Worm (Caenorhabditis elegans) whole organism, L4 larva: ENCODE results near the gene fbxa-139.
A peak's percentile ranks its signal among the peaks of the same experiment; 100 is the strongest.

Experiments
- F26F4.8 ChIP-seq: fragments of 200-800 bp; sonication (Bioruptor generic); conservative IDR thresholded peaks from 2 replicates; pipeline ENCODE4 v1.3.6; 2022; ENCODE audit warnings: missing genetic modification characterization, missing compliant biosample characterization
- T20F7.1 ChIP-seq: fragments of 200-800 bp; sonication (Bioruptor generic); optimal IDR thresholded peaks from 2 replicates; lab custom pipeline; 2018; ENCODE audit warnings: mild to moderate bottlenecking, missing genetic modification characterization, missing compliant biosample characterization
- T26A8.4 ChIP-seq: fragments of 200-800 bp; sonication (Bioruptor generic); IDR thresholded peaks from 2 replicates; pipeline ENCODE4 v1.3.6; 2022; ENCODE audit warnings: missing genetic modification characterization, missing compliant biosample characterization
- Y48G9A.11 ChIP-seq: fragments of 200-800 bp; sonication (Bioruptor generic); IDR thresholded peaks from 2 replicates; pipeline ENCODE4 v1.3.6; 2022; ENCODE audit warnings: missing genetic modification reagents, missing genetic modification characterization, missing compliant biosample characterization
- Y5F2A.4 ChIP-seq: fragments of 200-800 bp; sonication (Bioruptor generic); optimal IDR thresholded peaks from 2 replicates; lab custom pipeline; 2018; ENCODE audit warnings: mild to moderate bottlenecking, missing genetic modification characterization, missing compliant biosample characterization
- Y75B8A.6 ChIP-seq: fragments of 200-800 bp; sonication (Bioruptor generic); IDR thresholded peaks from 2 replicates; pipeline ENCODE4 v1.3.6; 2022; ENCODE audit warnings: missing genetic modification reagents, missing genetic modification characterization, missing compliant biosample characterization
- ZK337.2 ChIP-seq: fragments of 200-800 bp; sonication (Bioruptor generic); IDR thresholded peaks from 2 replicates; pipeline ENCODE4 v1.3.6; 2022; ENCODE audit warnings: missing genetic modification reagents, missing genetic modification characterization, missing compliant biosample characterization
- ZK546.5 ChIP-seq, 2 experiments: sonication (generic microtip); optimal IDR thresholded peaks; 2 replicates each; lab custom pipeline; 2017; ENCODE audit warnings: missing biosample characterization in 2 of 2, missing genetic modification characterization in 2 of 2
- attf-4 ChIP-seq: sonication (generic microtip); optimal IDR thresholded peaks from 3 replicates; lab custom pipeline; 2017; ENCODE audit warnings: missing biosample characterization, missing genetic modification characterization
- ceh-44 ChIP-seq: fragments of 200-800 bp; sonication (Bioruptor generic); IDR thresholded peaks from 2 replicates; pipeline ENCODE4 v1.3.6; 2022; ENCODE audit warnings: missing genetic modification reagents, missing genetic modification characterization, missing compliant biosample characterization
- ceh-62 ChIP-seq: sonication (generic microtip); optimal IDR thresholded peaks from 2 replicates; lab custom pipeline; 2017; ENCODE audit warnings: missing biosample characterization, missing genetic modification characterization
- ctbp-1 ChIP-seq: fragments of 200-800 bp; sonication (Bioruptor generic); IDR thresholded peaks from 2 replicates; pipeline ENCODE4 v1.3.6; 2022; ENCODE audit warnings: missing genetic modification reagents, missing genetic modification characterization, missing compliant biosample characterization
- daf-19 ChIP-seq: fragments of 200-800 bp; sonication (Bioruptor generic); conservative IDR thresholded peaks from 2 replicates; pipeline ENCODE4 v1.3.6; 2022; ENCODE audit warnings: missing genetic modification characterization, missing compliant biosample characterization
- dmd-6 ChIP-seq: fragments of 200-800 bp; sonication (Bioruptor generic); IDR thresholded peaks from 2 replicates; pipeline ENCODE4 v1.3.6; 2022; ENCODE audit warnings: missing genetic modification reagents, missing genetic modification characterization, missing compliant biosample characterization
- dmd-8 ChIP-seq: fragments of 200-800 bp; sonication (Bioruptor generic); IDR thresholded peaks from 2 replicates; pipeline ENCODE4 v1.3.6; 2022; ENCODE audit warnings: missing genetic modification characterization, missing compliant biosample characterization
- duxl-1 ChIP-seq: sonication (generic microtip); optimal IDR thresholded peaks from 2 replicates; lab custom pipeline; 2016; ENCODE audit warnings: mild to moderate bottlenecking, missing genetic modification characterization, moderate library complexity, missing compliant biosample characterization; ENCODE audit not compliant: poor library complexity
- dve-1 ChIP-seq: sonication (generic microtip); optimal IDR thresholded peaks from 2 replicates; lab custom pipeline; 2017; ENCODE audit warnings: antibody characterized with exemption, mild to moderate bottlenecking, missing genetic modification characterization, missing compliant biosample characterization; ENCODE audit not compliant: insufficient read depth
- fkh-10 ChIP-seq: fragments of 150-350 bp; optimal IDR thresholded peaks from 2 replicates; lab custom pipeline; 2014; ENCODE audit warnings: missing biosample characterization, missing genetic modification reagents, missing genetic modification characterization
- gei-8 ChIP-seq: fragments of 200-800 bp; sonication (Bioruptor generic); optimal IDR thresholded peaks from 2 replicates; lab custom pipeline; 2018; ENCODE audit warnings: mild to moderate bottlenecking, missing genetic modification characterization, missing compliant biosample characterization
- hlh-11 ChIP-seq: fragments of 200-800 bp; sonication (Bioruptor generic); optimal IDR thresholded peaks from 2 replicates; lab custom pipeline; 2018; ENCODE audit warnings: mild to moderate bottlenecking, missing genetic modification characterization, missing compliant biosample characterization
- hmg-1.1 ChIP-seq: fragments of 200-800 bp; sonication (Bioruptor generic); IDR thresholded peaks from 2 replicates; pipeline ENCODE4 v1.3.6; 2022; ENCODE audit warnings: missing genetic modification reagents, missing genetic modification characterization, missing compliant biosample characterization
- madf-5 ChIP-seq, 2 experiments: fragments of 200-800 bp; sonication (Bioruptor generic); IDR thresholded peaks; 2 replicates each; pipeline ENCODE4 v1.3.6; 2022; ENCODE audit warnings: missing compliant biosample characterization in 2 of 2, missing genetic modification characterization in 2 of 2
- mep-1 ChIP-seq: fragments of 150-350 bp; sonication (generic microtip); optimal IDR thresholded peaks from 3 replicates; lab custom pipeline; 2014; ENCODE audit warnings: missing biosample characterization, missing genetic modification characterization
- nhr-102 ChIP-seq: sonication (generic microtip); optimal IDR thresholded peaks from 2 replicates; lab custom pipeline; 2016; ENCODE audit warnings: mild to moderate bottlenecking, missing genetic modification characterization, moderate library complexity, missing compliant biosample characterization
- nhr-111 ChIP-seq: fragments of 200-800 bp; sonication (Bioruptor generic); optimal IDR thresholded peaks from 2 replicates; lab custom pipeline; 2018; ENCODE audit warnings: mild to moderate bottlenecking, missing genetic modification characterization, missing compliant biosample characterization
- nhr-237 ChIP-seq: sonication (generic microtip); optimal IDR thresholded peaks from 2 replicates; lab custom pipeline; 2017; ENCODE audit warnings: missing biosample characterization, missing genetic modification characterization
- nhr-28 ChIP-seq: fragments of 150-350 bp; optimal IDR thresholded peaks from 2 replicates; lab custom pipeline; 2014; ENCODE audit warnings: missing biosample characterization, missing genetic modification characterization
- nhr-41 ChIP-seq: fragments of 200-800 bp; sonication (Bioruptor generic); IDR thresholded peaks from 2 replicates; pipeline ENCODE4 v1.3.6; 2022; ENCODE audit warnings: missing genetic modification reagents, missing genetic modification characterization, missing compliant biosample characterization
- nhr-76 ChIP-seq: fragments of 150-350 bp; optimal IDR thresholded peaks from 2 replicates; lab custom pipeline; 2014; ENCODE audit warnings: missing biosample characterization, missing genetic modification characterization
- php-3 ChIP-seq: fragments of 200-800 bp; sonication (Bioruptor generic); IDR thresholded peaks from 2 replicates; pipeline ENCODE4 v1.3.6; 2022; ENCODE audit warnings: missing genetic modification reagents, missing genetic modification characterization, missing compliant biosample characterization
- pqm-1 ChIP-seq: sonication (generic microtip); optimal IDR thresholded peaks from 2 replicates; lab custom pipeline; 2017; ENCODE audit warnings: missing biosample characterization, missing genetic modification characterization
- saeg-2 ChIP-seq: fragments of 200-800 bp; sonication (Bioruptor generic); IDR thresholded peaks from 2 replicates; pipeline ENCODE4 v1.3.6; 2022; ENCODE audit warnings: missing genetic modification reagents, missing genetic modification characterization, missing compliant biosample characterization
- sdz-12 ChIP-seq: fragments of 200-800 bp; sonication (Bioruptor generic); optimal IDR thresholded peaks from 2 replicates; lab custom pipeline; 2018; ENCODE audit warnings: mild to moderate bottlenecking, missing genetic modification characterization, missing compliant biosample characterization
- set-16 ChIP-seq: fragments of 200-800 bp; sonication (Bioruptor generic); IDR thresholded peaks from 2 replicates; pipeline ENCODE4 v1.3.6; 2022; ENCODE audit warnings: missing genetic modification reagents, missing genetic modification characterization, missing compliant biosample characterization
- spr-1 ChIP-seq: sonication (generic microtip); optimal IDR thresholded peaks from 2 replicates; lab custom pipeline; 2016; ENCODE audit warnings: mild to moderate bottlenecking, missing genetic modification characterization, missing compliant biosample characterization
- tag-97 ChIP-seq: fragments of 200-800 bp; sonication (Bioruptor generic); IDR thresholded peaks from 2 replicates; pipeline ENCODE4 v1.3.6; 2022; ENCODE audit warnings: missing genetic modification characterization, missing compliant biosample characterization
- tra-1 ChIP-seq: fragments of 200-800 bp; sonication (Bioruptor generic); IDR thresholded peaks from 2 replicates; pipeline ENCODE4 v1.3.6; 2022; ENCODE audit warnings: missing genetic modification reagents, missing genetic modification characterization, missing compliant biosample characterization
- unc-130 ChIP-seq: sonication (generic microtip); optimal IDR thresholded peaks from 2 replicates; lab custom pipeline; 2016; ENCODE audit warnings: missing genetic modification reagents, missing genetic modification characterization, missing compliant biosample characterization
- unc-62 ChIP-seq, 3 experiments: fragments of 150-350 bp in 1 of 3; sonication (generic microtip); optimal IDR thresholded peaks in 2 of 3; peaks in 1 of 3; 1 replicate in 1 of 3; 2 replicates in 2 of 3; lab custom pipeline; 2014 to 2017; ENCODE audit warnings: missing biosample characterization in 3 of 3, missing genetic modification characterization in 3 of 3, missing genetic modification reagents in 3 of 3, missing genotype in 1 of 3
- vab-7 ChIP-seq: fragments of 200-800 bp; sonication (Bioruptor generic); IDR thresholded peaks from 2 replicates; pipeline ENCODE4 v1.3.6; 2022; ENCODE audit warnings: missing genetic modification reagents, missing genetic modification characterization, missing compliant biosample characterization
- zag-1 ChIP-seq: fragments of 150-350 bp; optimal IDR thresholded peaks from 2 replicates; lab custom pipeline; 2014; ENCODE audit warnings: missing biosample characterization, missing genetic modification characterization
- zip-2 ChIP-seq: fragments of 150-350 bp; optimal IDR thresholded peaks from 2 replicates; lab custom pipeline; 2014; ENCODE audit warnings: missing biosample characterization, missing genetic modification characterization
- ztf-7 ChIP-seq: fragments of 150-350 bp; optimal IDR thresholded peaks from 2 replicates; lab custom pipeline; 2014; ENCODE audit warnings: missing biosample characterization, missing genetic modification characterization

fbxa-139 gene

ce11 chrV:15547727-15548126 lies 46.7 kb downstream of the fbxa-139 start (continued):
- no peak for TF ChIP-seq daf-19 (GFP tag; lab: Robert Waterston, UW)
- no peak for TF ChIP-seq dve-1 (tag; lab: Kevin White, UChicago)
- peak; percentile 33 for TF ChIP-seq Y5F2A.4 (GFP tag; lab: Kevin White, UChicago)
- TF ChIP-seq gei-8, result peak; percentile 53
- TF ChIP-seq ztf-7 (tag; lab: Kevin White, UChicago), result no peak
- peak; percentile 41 for TF ChIP-seq T26A8.4 (GFP tag; lab: Robert Waterston, UW)
- TF ChIP-seq ZK337.2, result 0 out of 2 replicates have a peak, but pooled peaks have one; percentile 29
- TF ChIP-seq hmg-1.1 (GFP tag; lab: Robert Waterston, UW), result no peak
- TF ChIP-seq pqm-1 (tag; lab: Kevin White, UChicago), result no peak
- no peak for TF ChIP-seq ceh-62 (tag; lab: Kevin White, UChicago)
- TF ChIP-seq unc-130 (GFP tag; lab: Kevin White, UChicago), result no peak
- TF ChIP-seq nhr-102 (tag; lab: Kevin White, UChicago), result no peak
- 0 out of 2 replicates have a peak, but pooled peaks have one; percentile 29 for TF ChIP-seq nhr-41 (GFP tag; lab: Robert Waterston, UW)
- no peak for TF ChIP-seq unc-62 (GFP tag; optimal IDR thresholded peaks at IDR 0.05 in 1 of 2; lab: Kevin White, UChicago)
- TF ChIP-seq unc-62 (tag; optimal IDR thresholded peaks at IDR 0.05; lab: Kevin White, UChicago), result no peak
- no peak for TF ChIP-seq tag-97
- TF ChIP-seq ceh-44, result peak; percentile 77; the same call in 1 of the 2 replicates
- no peak for TF ChIP-seq attf-4 (tag; lab: Kevin White, UChicago)
- peak in 1 of 2 experiments; percentile 63; a peak in 1 of 4 replicates for TF ChIP-seq madf-5 (GFP tag; IDR thresholded peaks at IDR 0.05; lab: Robert Waterston, UW)
- no peak for TF ChIP-seq ctbp-1 (GFP tag; lab: Robert Waterston, UW)
- no peak for TF ChIP-seq nhr-237
- TF ChIP-seq nhr-111 (GFP tag; lab: Kevin White, UChicago), result peak; percentile 28
- no peak for TF ChIP-seq fkh-10 (GFP tag; lab: Kevin White, UChicago)
- peak; percentile 20; the same call in 1 of the 2 replicates for TF ChIP-seq saeg-2 (GFP tag; lab: Robert Waterston, UW)
- TF ChIP-seq sdz-12 (GFP tag; lab: Kevin White, UChicago), result peak; percentile 66
- TF ChIP-seq nhr-28 (tag; lab: Kevin White, UChicago), result no peak
- peak; percentile 56; the same call in 1 of the 2 replicates for TF ChIP-seq tra-1
- TF ChIP-seq hlh-11 (tag; lab: Kevin White, UChicago), result no peak
- no peak for TF ChIP-seq Y75B8A.6
- TF ChIP-seq dmd-6 (GFP tag; lab: Robert Waterston, UW), result peak; percentile 39
- peak; percentile 76; the same call in 1 of the 2 replicates for TF ChIP-seq dmd-8 (GFP tag; lab: Robert Waterston, UW)
- TF ChIP-seq F26F4.8 (GFP tag; lab: Robert Waterston, UW), result peak; percentile 79; the same call in 1 of the 2 replicates
- TF ChIP-seq Y48G9A.11 (GFP tag; lab: Robert Waterston, UW), result peak; percentile 71
- no peak for TF ChIP-seq set-16 (GFP tag; lab: Robert Waterston, UW)
- peak; percentile 9 for TF ChIP-seq spr-1 (tag; lab: Kevin White, UChicago)
- no peak for TF ChIP-seq mep-1 (tag; lab: Kevin White, UChicago)
- peak; percentile 85 for TF ChIP-seq vab-7 (GFP tag; lab: Robert Waterston, UW)
- peak; percentile 43 for TF ChIP-seq duxl-1 (tag; lab: Kevin White, UChicago)
- TF ChIP-seq nhr-76 (tag; lab: Kevin White, UChicago), result no peak
- no peak for TF ChIP-seq php-3 (GFP tag; lab: Robert Waterston, UW)
- no peak for TF ChIP-seq zip-2 (tag; lab: Kevin White, UChicago)
- no peak for TF ChIP-seq T20F7.1 (GFP tag; lab: Kevin White, UChicago)
- no peak for TF ChIP-seq ZK546.5 (tag; optimal IDR thresholded peaks at IDR 0.05; lab: Kevin White, UChicago)
- TF ChIP-seq zag-1, result no peak
